Worm (Caenorhabditis elegans): ENCODE measurements around the gene fax-1.

fax-1 gene

ce11 chrX:3156062-3156791 is 42.9 kb downstream of the fax-1 start:
- TF ChIP-seq flh-1 (GFP tag; optimal IDR thresholded peaks at IDR 0.05), result no peak
- no peak for TF ChIP-seq blmp-1 (tag; optimal IDR thresholded peaks at IDR 0.05)
- no peak for TF ChIP-seq nhr-28 (tag; optimal IDR thresholded peaks at IDR 0.05)
- no peak for TF ChIP-seq sptf-1 (tag; optimal IDR thresholded peaks at IDR 0.05)
- TF ChIP-seq nhr-76 (tag; optimal IDR thresholded peaks at IDR 0.05), result no peak
- no peak for TF ChIP-seq unc-39 (tag; optimal IDR thresholded peaks at IDR 0.05)
- TF ChIP-seq lin-32 (GFP tag; optimal IDR thresholded peaks at IDR 0.05), result no peak
- TF ChIP-seq elt-3 (tag; optimal IDR thresholded peaks at IDR 0.05), result no peak
- no peak for TF ChIP-seq ham-2 (GFP tag; optimal IDR thresholded peaks at IDR 0.05)
- no peak for TF ChIP-seq elt-1 (tag; optimal IDR thresholded peaks at IDR 0.05; ENCODE audit: borderline replicate concordance, insufficient read depth)
- TF ChIP-seq mab-5 (tag; optimal IDR thresholded peaks at IDR 0.05), result no peak
- no peak for TF ChIP-seq nhr-12 (tag; optimal IDR thresholded peaks at IDR 0.05)
- no peak for TF ChIP-seq ztf-11 (tag; optimal IDR thresholded peaks at IDR 0.05)
- TF ChIP-seq unc-120 (tag; optimal IDR thresholded peaks at IDR 0.05; ENCODE audit: poor library complexity, severe bottlenecking), result no peak
- no peak for TF ChIP-seq zip-8 (tag; optimal IDR thresholded peaks at IDR 0.05)
- TF ChIP-seq unc-62 (GFP tag; optimal IDR thresholded peaks at IDR 0.05), result no peak
- TF ChIP-seq mep-1 (tag; optimal IDR thresholded peaks at IDR 0.05), result no peak

DNA sequence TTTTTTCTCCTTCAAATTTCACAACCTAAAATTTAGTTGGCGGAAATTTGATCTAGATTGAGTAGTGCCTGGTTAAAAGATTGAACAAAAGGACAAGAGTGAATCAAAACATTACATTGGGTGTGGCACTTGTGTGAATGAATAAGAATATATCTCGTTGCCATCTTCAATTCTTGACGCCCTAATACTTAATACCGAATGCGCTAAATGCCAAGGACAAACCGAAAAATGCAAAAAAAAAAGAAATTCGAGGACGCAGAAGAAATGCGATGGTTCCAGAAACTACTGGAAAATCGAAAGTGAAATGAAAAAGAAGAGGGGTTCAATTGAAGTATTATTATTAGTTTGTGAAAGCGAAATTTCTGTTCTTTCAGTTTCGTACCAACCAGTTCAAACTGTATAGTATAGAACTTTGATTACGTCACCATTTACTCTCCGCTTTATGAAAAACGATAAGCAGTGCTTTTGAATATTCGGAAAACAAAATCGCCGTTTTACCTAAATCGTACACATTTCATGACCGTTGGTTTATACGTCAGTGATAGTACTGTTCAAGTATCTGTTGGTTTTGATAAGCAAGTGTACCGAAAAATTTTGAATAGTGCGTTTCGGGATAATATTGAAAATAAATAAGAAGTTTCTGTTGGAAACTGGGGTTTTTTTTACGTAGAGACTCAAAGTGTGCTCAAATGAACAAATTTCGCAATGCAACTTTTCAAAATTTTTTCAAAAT is 43.9 kb downstream of the fax-1 start:
- TF ChIP-seq nhr-28 (tag; optimal IDR thresholded peaks at IDR 0.05) (no peak), zip-8 (tag; optimal IDR thresholded peaks at IDR 0.05) (peak; percentile 6), mls-2 (tag; optimal IDR thresholded peaks at IDR 0.05) (no peak), lin-32 (GFP tag; optimal IDR thresholded peaks at IDR 0.05) (no peak), ceh-83 (GFP tag; optimal IDR thresholded peaks at IDR 0.05) (no peak), M03D4.4 (tag; optimal IDR thresholded peaks at IDR 0.05) (no peak), hlh-1 (tag; optimal IDR thresholded peaks at IDR 0.05) (no peak), lin-13 (tag; optimal IDR thresholded peaks at IDR 0.05) (no peak), pha-4 (tag; optimal IDR thresholded peaks at IDR 0.05) (no peak)

DNA sequence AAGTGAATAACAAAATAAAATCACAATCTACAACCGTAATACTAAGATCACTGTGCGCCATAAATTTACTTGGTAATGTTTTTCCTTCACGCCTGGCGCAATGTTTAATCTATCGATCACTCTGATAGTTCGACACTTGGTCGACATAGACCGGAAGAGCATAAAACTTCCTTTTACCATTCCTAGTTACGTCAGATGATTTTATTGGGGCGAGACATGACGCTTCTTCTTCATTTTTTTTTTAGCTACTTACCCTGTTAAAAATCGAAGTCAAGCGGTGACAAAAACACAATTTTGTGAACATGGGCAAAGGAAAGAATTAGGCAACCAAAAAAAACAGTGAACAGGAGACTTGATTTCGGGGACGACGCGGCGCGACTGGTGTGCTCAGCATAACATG is 44.6 kb downstream of the fax-1 start:
- no peak for TF ChIP-seq ceh-83 (GFP tag; optimal IDR thresholded peaks at IDR 0.05)
- no peak for TF ChIP-seq ham-2 (GFP tag; optimal IDR thresholded peaks at IDR 0.05)
- TF ChIP-seq drap-1 (GFP tag; optimal IDR thresholded peaks at IDR 0.05), result no peak
- TF ChIP-seq nhr-237 (tag; optimal IDR thresholded peaks at IDR 0.05), result no peak
- no peak for TF ChIP-seq mep-1 (tag; optimal IDR thresholded peaks at IDR 0.05)
- no peak for TF ChIP-seq ztf-11 (tag; optimal IDR thresholded peaks at IDR 0.05)
- no peak for TF ChIP-seq bed-3 (GFP tag; optimal IDR thresholded peaks at IDR 0.05)
- TF ChIP-seq hlh-1 (tag; optimal IDR thresholded peaks at IDR 0.05), result no peak
- TF ChIP-seq mab-5 (tag; optimal IDR thresholded peaks at IDR 0.05), result no peak
- no peak for TF ChIP-seq nhr-28 (tag; optimal IDR thresholded peaks at IDR 0.05)
- no peak for TF ChIP-seq sem-2 (GFP tag; optimal IDR thresholded peaks at IDR 0.05)

ce11 chrX:3153133-3153532 is 46.0 kb downstream of the fax-1 start:
- TF ChIP-seq unc-120 (tag; optimal IDR thresholded peaks at IDR 0.05; ENCODE audit: poor library complexity, severe bottlenecking) (no peak), ham-2 (GFP tag; optimal IDR thresholded peaks at IDR 0.05) (no peak), sem-2 (GFP tag; optimal IDR thresholded peaks at IDR 0.05) (no peak), nhr-76 (tag; optimal IDR thresholded peaks at IDR 0.05) (no peak), blmp-1 (tag; optimal IDR thresholded peaks at IDR 0.05) (no peak), unc-39 (tag; optimal IDR thresholded peaks at IDR 0.05) (no peak), mls-2 (tag; optimal IDR thresholded peaks at IDR 0.05) (no peak), nhr-2 (tag; optimal IDR thresholded peaks at IDR 0.05) (no peak), lin-32 (GFP tag; optimal IDR thresholded peaks at IDR 0.05) (no peak), mep-1 (tag; optimal IDR thresholded peaks at IDR 0.05) (no peak), mab-5 (tag; optimal IDR thresholded peaks at IDR 0.05) (no peak), elt-1 (tag; optimal IDR thresholded peaks at IDR 0.05; ENCODE audit: borderline replicate concordance, insufficient read depth) (no peak), elt-3 (tag; optimal IDR thresholded peaks at IDR 0.05) (no peak), ceh-83 (GFP tag; optimal IDR thresholded peaks at IDR 0.05) (no peak), flh-1 (GFP tag; optimal IDR thresholded peaks at IDR 0.05) (no peak)

ce11 chrX:3152361-3152760 is 46.8 kb downstream of the fax-1 start, which contains the start of gene bbln-1:
TSS of gene bbln-1 (minus strand) at chrX:3152461.
- TF ChIP-seq tbx-8 (GFP tag; optimal IDR thresholded peaks at IDR 0.05) (no peak), nhr-76 (tag; optimal IDR thresholded peaks at IDR 0.05) (no peak), nhr-237 (tag; optimal IDR thresholded peaks at IDR 0.05) (no peak)

Data from whole organism, mixed stage, embryonic.